Worm (Caenorhabditis elegans) whole organism, midembryonic: Measurements from ENCODE around the gene glb-12.

Experiments used
- T22C8.4 ChIP-seq: fragments of 200-800 bp; sonication (Bioruptor generic); IDR thresholded peaks from 2 replicates; pipeline ENCODE4 v1.3.6; 2022; ENCODE audit warnings: missing genetic modification characterization, missing compliant biosample characterization
- cog-1 ChIP-seq: sonication (generic microtip); optimal IDR thresholded peaks from 2 replicates; lab custom pipeline; 2016; ENCODE audit warnings: missing genetic modification characterization, missing compliant biosample characterization
- flt-1 ChIP-seq: fragments of 200-800 bp; sonication (Bioruptor generic); IDR thresholded peaks from 2 replicates; pipeline ENCODE4 v1.3.6; 2022; ENCODE audit warnings: missing genetic modification characterization, missing compliant biosample characterization
- klf-2 ChIP-seq: fragments of 200-800 bp; sonication (Bioruptor generic); conservative IDR thresholded peaks from 2 replicates; pipeline ENCODE4 v1.3.6; 2022; ENCODE audit warnings: missing genetic modification reagents, missing genetic modification characterization, missing compliant biosample characterization
- med-1 ChIP-seq: sonication (generic microtip); optimal IDR thresholded peaks from 2 replicates; lab custom pipeline; 2017; ENCODE audit warnings: missing genetic modification characterization, mild to moderate bottlenecking, missing compliant biosample characterization, antibody characterized with exemption, missing genetic modification reagents; ENCODE audit not compliant: insufficient read depth
- ref-1 ChIP-seq: fragments of 200-800 bp; sonication (Bioruptor generic); conservative IDR thresholded peaks from 2 replicates; pipeline ENCODE4 v1.3.6; 2022; ENCODE audit warnings: missing genetic modification reagents, missing genetic modification characterization, missing compliant biosample characterization
- tab-1 ChIP-seq: fragments of 200-800 bp; sonication (Bioruptor generic); IDR thresholded peaks from 2 replicates; pipeline ENCODE4 v1.3.6; 2022; ENCODE audit warnings: missing genetic modification characterization, missing compliant biosample characterization
- ztf-23 ChIP-seq: fragments of 200-800 bp; sonication (Bioruptor generic); IDR thresholded peaks from 2 replicates; pipeline ENCODE4 v1.3.6; 2022; ENCODE audit warnings: missing genetic modification reagents, missing genetic modification characterization, missing compliant biosample characterization

- TF ChIP-seq klf-2 (no peak), cog-1 (tag; lab: Kevin White, UChicago) (no peak), flt-1 (GFP tag; lab: Robert Waterston, UW) (no peak), tab-1 (GFP tag; lab: Robert Waterston, UW) (no peak), ref-1 (GFP tag; lab: Robert Waterston, UW) (no peak), med-1 (GFP tag; lab: Kevin White, UChicago) (no peak), ztf-23 (GFP tag; lab: Robert Waterston, UW) (no peak), T22C8.4 (GFP tag; lab: Robert Waterston, UW) (no peak)
Measured at ce11 chrII:10760801-10761200, 29.3 kb upstream of the glb-12 start.
